Worm (Caenorhabditis elegans): ENCODE results near the gene mon-2.

DNA sequence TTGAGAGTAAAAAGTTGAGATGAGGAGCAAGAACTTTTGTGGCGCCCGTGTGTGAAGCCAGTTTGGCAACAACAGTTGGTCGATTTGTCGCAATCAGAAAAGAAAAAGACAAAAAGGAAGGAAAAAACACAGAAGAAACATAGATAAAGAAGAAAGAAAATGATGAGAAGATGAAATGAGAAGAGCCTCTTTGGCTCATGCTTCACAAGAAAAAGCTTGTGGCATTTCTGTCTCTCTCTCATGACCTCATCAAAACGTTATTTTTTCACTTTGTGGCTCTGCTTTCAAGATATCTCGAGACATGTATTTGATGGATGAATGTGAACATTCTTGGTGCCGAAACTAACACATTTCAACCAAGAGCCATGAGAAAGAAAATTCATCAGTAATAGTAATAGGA, 16.5 kb downstream of the mon-2 start:
- no peak for TF ChIP-seq Y67H2A.10 (GFP tag; conservative IDR thresholded peaks at IDR 0.05)
- TF ChIP-seq unc-62 (GFP tag; optimal IDR thresholded peaks at IDR 0.05) = no peak
- TF ChIP-seq tlf-1 (GFP tag; optimal IDR thresholded peaks at IDR 0.05) = no peak
- TF ChIP-seq lir-1 (GFP tag; conservative IDR thresholded peaks at IDR 0.05) = no peak
- no peak for TF ChIP-seq ceh-91 (GFP tag; IDR thresholded peaks at IDR 0.05)
- TF ChIP-seq snpc-4 (GFP tag; optimal IDR thresholded peaks at IDR 0.05) = no peak
- TF ChIP-seq snpc-4 (tag; optimal IDR thresholded peaks at IDR 0.05) = no peak
- TF ChIP-seq snpc-1.3 (tag; optimal IDR thresholded peaks at IDR 0.05; ENCODE audit: insufficient read depth) = no peak
- no peak for TF ChIP-seq F37B4.10 (GFP tag; IDR thresholded peaks at IDR 0.05)
- TF ChIP-seq ceh-27 (GFP tag; optimal IDR thresholded peaks at IDR 0.05) = no peak
- no peak for TF ChIP-seq zfh-2 (GFP tag; conservative IDR thresholded peaks at IDR 0.05)
- TF ChIP-seq madf-3 (GFP tag; IDR thresholded peaks at IDR 0.05) = no peak
- TF ChIP-seq tbp1 (GFP tag; optimal IDR thresholded peaks at IDR 0.05) = no peak
- TF ChIP-seq sea-2 (GFP tag; IDR thresholded peaks at IDR 0.05) = no peak
- no peak for TF ChIP-seq ceh-40 (GFP tag; IDR thresholded peaks at IDR 0.05)
